Fruit fly (Drosophila melanogaster) whole organism, wandering third instar larva: ENCODE measurements around the gene CG42536.

Experiments used
- Abd-B ChIP-seq: fragments of >200 bp; optimal IDR thresholded peaks from 2 replicates; lab custom pipeline; 2017; ENCODE audit warnings: missing biosample characterization, missing genetic modification characterization
- CG32264 ChIP-seq: fragments of 200-800 bp; sonication (Bioruptor generic); optimal IDR thresholded peaks from 2 replicates; lab custom pipeline; 2016; ENCODE audit warnings: missing biosample characterization, missing genetic modification characterization
- CG9705 ChIP-seq: fragments of 200-800 bp; sonication (Bioruptor generic); optimal IDR thresholded peaks from 2 replicates; lab custom pipeline; 2018; ENCODE audit warnings: missing biosample characterization, mild to moderate bottlenecking, missing genetic modification characterization
- CrebA ChIP-seq: fragments of 200-800 bp; sonication (Bioruptor generic); optimal IDR thresholded peaks from 2 replicates; lab custom pipeline; 2016; ENCODE audit warnings: missing biosample characterization, mild to moderate bottlenecking, missing genetic modification characterization, borderline replicate concordance
- Dfd ChIP-seq: fragments of >200 bp; optimal IDR thresholded peaks from 2 replicates; lab custom pipeline; 2017; ENCODE audit warnings: missing biosample characterization, missing genetic modification characterization
- Dif ChIP-seq: fragments of 200-275, 200-300 bp; sonication (Bioruptor generic); optimal IDR thresholded peaks from 2 replicates; lab custom pipeline; 2018; ENCODE audit warnings: missing biosample characterization, missing genetic modification characterization; ENCODE audit not compliant: partially characterized antibody
- GATAd ChIP-seq: sonication (Bioruptor generic); optimal IDR thresholded peaks from 2 replicates; lab custom pipeline; 2016; ENCODE audit warnings: missing biosample characterization, missing genetic modification characterization
- HLH106 ChIP-seq: fragments of 200-800 bp; optimal IDR thresholded peaks from 3 replicates; lab custom pipeline; 2019; ENCODE audit warnings: missing biosample characterization, mild to moderate bottlenecking, missing genetic modification characterization, moderate library complexity
- Hnf4 ChIP-seq: fragments of 200-800 bp; sonication (Bioruptor generic); optimal IDR thresholded peaks from 2 replicates; lab custom pipeline; 2016; ENCODE audit warnings: missing biosample characterization, mild to moderate bottlenecking, missing genetic modification characterization
- Hr78 ChIP-seq: fragments of >200 bp; optimal IDR thresholded peaks from 2 replicates; lab custom pipeline; 2017; ENCODE audit warnings: missing biosample characterization, missing genetic modification characterization
- Hr83 ChIP-seq: fragments of 200-300 bp; sonication (Bioruptor generic); optimal IDR thresholded peaks from 2 replicates; lab custom pipeline; 2016; ENCODE audit warnings: missing biosample characterization, mild to moderate bottlenecking, missing genetic modification characterization, moderate library complexity; ENCODE audit not compliant: poor library complexity, severe bottlenecking
- Jra ChIP-seq: sonication (Bioruptor generic); optimal IDR thresholded peaks from 2 replicates; lab custom pipeline; 2016; ENCODE audit warnings: missing biosample characterization, missing genetic modification characterization
- Mio ChIP-seq: sonication (Bioruptor generic); optimal IDR thresholded peaks from 2 replicates; lab custom pipeline; 2016; ENCODE audit warnings: missing biosample characterization, missing genetic modification characterization
- Myc ChIP-seq: fragments of >200 bp; optimal IDR thresholded peaks from 2 replicates; lab custom pipeline; 2017
- N ChIP-seq: fragments of >200 bp; optimal IDR thresholded peaks from 2 replicates; lab custom pipeline; 2018; ENCODE audit warnings: missing biosample characterization, missing external identifiers, missing genetic modification characterization
- OdsH ChIP-seq: fragments of 200-800 bp; sonication (Bioruptor generic); optimal IDR thresholded peaks from 2 replicates; lab custom pipeline; 2016; ENCODE audit warnings: missing biosample characterization, mild to moderate bottlenecking, missing genetic modification characterization
- Rel ChIP-seq, 2 experiments: fragments of 200-800 bp; sonication (Bioruptor generic) in 1 of 2; optimal IDR thresholded peaks; 2 replicates in 1 of 2; 3 replicates in 1 of 2; lab custom pipeline; 2016 to 2019; ENCODE audit warnings: mild to moderate bottlenecking in 2 of 2, missing biosample characterization in 2 of 2, missing genetic modification characterization in 2 of 2, moderate library complexity in 1 of 2
- Sp1 ChIP-seq: fragments of 200-800 bp; sonication (Bioruptor generic); optimal IDR thresholded peaks from 3 replicates; lab custom pipeline; 2019; ENCODE audit warnings: missing biosample characterization, mild to moderate bottlenecking, missing genetic modification characterization, moderate library complexity
- Vsx2 ChIP-seq: fragments of 200-300, 225-300 bp; sonication (Bioruptor generic); optimal IDR thresholded peaks from 2 replicates; lab custom pipeline; 2018; ENCODE audit warnings: missing biosample characterization, missing genetic modification characterization; ENCODE audit not compliant: partially characterized antibody
- br ChIP-seq: fragments of 200-800 bp; sonication (Bioruptor generic); optimal IDR thresholded peaks from 2 replicates; lab custom pipeline; 2016; ENCODE audit warnings: missing biosample characterization, missing genetic modification characterization
- brk ChIP-seq: fragments of 200-800 bp; sonication (Bioruptor generic); optimal IDR thresholded peaks from 2 replicates; lab custom pipeline; 2016; ENCODE audit warnings: missing biosample characterization, mild to moderate bottlenecking, missing genetic modification characterization
- dl ChIP-seq, 2 experiments: fragments of 175-275, 200-275 bp in 1 of 2; fragments of 200-275 bp in 1 of 2; sonication (Bioruptor generic); optimal IDR thresholded peaks; lab custom pipeline; 2018; ENCODE audit warnings: mild to moderate bottlenecking in 2 of 2, missing biosample characterization in 2 of 2, missing genetic modification characterization in 2 of 2, moderate library complexity in 2 of 2; ENCODE audit not compliant: partially characterized antibody in 2 of 2, insufficient read depth in 1 of 2
- dmrt93B ChIP-seq: fragments of 200-800 bp; sonication (Bioruptor generic); optimal IDR thresholded peaks from 2 replicates; lab custom pipeline; 2018; ENCODE audit warnings: missing biosample characterization, mild to moderate bottlenecking, missing genetic modification characterization
- dsf ChIP-seq: sonication (Bioruptor generic); optimal IDR thresholded peaks from 2 replicates; lab custom pipeline; 2016; ENCODE audit warnings: missing biosample characterization, missing genetic modification characterization, borderline replicate concordance
- ey ChIP-seq: fragments of 200-800 bp; sonication (Bioruptor generic); optimal IDR thresholded peaks from 2 replicates; lab custom pipeline; 2016; ENCODE audit warnings: missing biosample characterization, missing genetic modification characterization
- foxo ChIP-seq, 2 experiments: fragments of 200-800 bp; sonication (Bioruptor generic); optimal IDR thresholded peaks; 2 replicates in 1 of 2; 3 replicates in 1 of 2; lab custom pipeline; 2016 to 2017; ENCODE audit warnings: missing biosample characterization in 2 of 2, missing genetic modification characterization in 2 of 2
- fru ChIP-seq: fragments of 200-800 bp; sonication (Bioruptor generic); optimal IDR thresholded peaks from 3 replicates; lab custom pipeline; 2016; ENCODE audit warnings: missing biosample characterization, mild to moderate bottlenecking, missing genetic modification characterization
- h ChIP-seq: fragments of 200-800 bp; sonication (Bioruptor generic); optimal IDR thresholded peaks from 3 replicates; lab custom pipeline; 2016; ENCODE audit warnings: missing biosample characterization, mild to moderate bottlenecking, missing genetic modification characterization
- jim ChIP-seq: fragments of 175-275, 200-325 bp; sonication (Bioruptor generic); optimal IDR thresholded peaks from 2 replicates; lab custom pipeline; 2016; ENCODE audit warnings: missing biosample characterization, mild to moderate bottlenecking, missing genetic modification characterization
- lola ChIP-seq: fragments of >200 bp; optimal IDR thresholded peaks from 2 replicates; lab custom pipeline; 2017; ENCODE audit warnings: missing biosample characterization, missing genetic modification characterization
- pan ChIP-seq: fragments of >200 bp; optimal IDR thresholded peaks from 2 replicates; lab custom pipeline; 2017
- psq ChIP-seq: fragments of 200-800 bp; sonication (Bioruptor generic); optimal IDR thresholded peaks from 3 replicates; lab custom pipeline; 2017; ENCODE audit warnings: missing biosample characterization, mild to moderate bottlenecking, missing genetic modification characterization, moderate library complexity
- rgr ChIP-seq: fragments of 200-800 bp; sonication (Bioruptor generic); optimal IDR thresholded peaks from 3 replicates; lab custom pipeline; 2016; ENCODE audit warnings: missing biosample characterization, mild to moderate bottlenecking, missing genetic modification characterization
- sage ChIP-seq: fragments of 200-800 bp; sonication (Bioruptor generic); optimal IDR thresholded peaks from 2 replicates; lab custom pipeline; 2016; ENCODE audit warnings: missing biosample characterization, mild to moderate bottlenecking, missing genetic modification characterization
- sv ChIP-seq: fragments of 200-800 bp; sonication (Bioruptor generic); optimal IDR thresholded peaks from 3 replicates; lab custom pipeline; 2016; ENCODE audit warnings: missing biosample characterization, missing genetic modification characterization
- tai ChIP-seq: sonication (Bioruptor generic); optimal IDR thresholded peaks from 2 replicates; lab custom pipeline; 2016; ENCODE audit warnings: missing biosample characterization, missing genetic modification characterization
- usp ChIP-seq: fragments of >200 bp; optimal IDR thresholded peaks from 2 replicates; lab custom pipeline; 2017; ENCODE audit warnings: missing biosample characterization, missing genetic modification characterization
- woc ChIP-seq: sonication (Bioruptor generic); optimal IDR thresholded peaks from 2 replicates; lab custom pipeline; 2016; ENCODE audit warnings: missing biosample characterization, mild to moderate bottlenecking, missing genetic modification characterization

CG42536 gene

DNA sequence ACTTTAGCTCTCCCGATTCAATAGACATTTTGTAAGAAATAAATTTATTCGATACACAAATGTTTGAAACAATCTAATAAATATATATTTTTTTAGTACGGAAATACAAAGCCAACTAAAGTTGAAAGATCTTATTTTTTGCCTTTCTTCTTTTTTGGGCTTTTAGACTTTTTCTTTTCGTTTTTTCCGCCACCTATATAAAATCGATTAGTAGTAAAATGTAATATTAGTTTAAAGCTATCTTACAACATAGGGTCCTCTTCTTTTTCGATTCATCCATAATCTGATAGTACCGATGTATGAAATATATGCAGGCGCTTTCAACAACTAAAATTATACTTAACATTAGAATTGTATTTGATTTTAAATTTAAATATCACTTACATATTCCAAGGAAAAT is at the start of gene CG42536:
Gene CG42536, minus strand, starts transcription at position 101 of the 400 bp plus-strand sequence.
- TF ChIP-seq OdsH, result no peak
- no peak for TF ChIP-seq fru (GFP tag; lab: Kevin White, UChicago)
- no peak for TF ChIP-seq rgr (GFP tag; lab: Kevin White, UChicago)
- no peak for TF ChIP-seq dsf (GFP tag; lab: Kevin White, UChicago)
- no peak for TF ChIP-seq Mio (GFP tag; lab: Kevin White, UChicago)
- no peak for TF ChIP-seq Dif (GFP tag; lab: Kevin White, UChicago)
- TF ChIP-seq Sp1, result no peak
- TF ChIP-seq sage (GFP tag; lab: Kevin White, UChicago), result no peak
- no peak for TF ChIP-seq Dfd
- TF ChIP-seq Jra, result no peak
- no peak for TF ChIP-seq GATAd (GFP tag; lab: Kevin White, UChicago)
- TF ChIP-seq HLH106, result no peak
- TF ChIP-seq h (GFP tag; lab: Kevin White, UChicago), result no peak
- TF ChIP-seq br (GFP tag; lab: Kevin White, UChicago), result no peak
- no peak for TF ChIP-seq Myc (lab: Kevin White, UChicago)

dm6 chr3L:10678545-10679067 is 48.7 kb upstream of the CG42536 start:
- TF ChIP-seq OdsH (peak; percentile 86), Rel (GFP tag; optimal IDR thresholded peaks at IDR 0.05; lab: Kevin White, UChicago) (peak; percentile 16), Rel (tag; optimal IDR thresholded peaks at IDR 0.05; lab: Kevin White, UChicago) (peak; percentile 53), CrebA (peak; percentile 51), N (GFP tag; lab: Kevin White, UChicago) (no peak), pan (no peak), Hr78 (GFP tag; lab: Kevin White, UChicago) (no peak), ey (GFP tag; lab: Kevin White, UChicago) (peak; percentile 86), h (GFP tag; lab: Kevin White, UChicago) (peak; percentile 91), Dfd (peak; percentile 74), fru (GFP tag; lab: Kevin White, UChicago) (peak; percentile 94), Sp1 (peak; percentile 92), CG9705 (GFP tag; lab: Kevin White, UChicago) (peak; percentile 66), brk (peak; percentile 54), GATAd (GFP tag; lab: Kevin White, UChicago) (no peak), CG32264 (GFP tag; lab: Kevin White, UChicago) (peak; percentile 65), Mio (GFP tag; lab: Kevin White, UChicago) (peak; percentile 68), Dif (GFP tag; lab: Kevin White, UChicago) (no peak), br (GFP tag; lab: Kevin White, UChicago) (peak; percentile 96), tai (GFP tag; lab: Kevin White, UChicago) (peak; percentile 69), lola (GFP tag; lab: Kevin White, UChicago) (no peak), rgr (GFP tag; lab: Kevin White, UChicago) (peak; percentile 81), Myc (lab: Kevin White, UChicago) (no peak), sage (GFP tag; lab: Kevin White, UChicago) (no peak), Hnf4 (GFP tag; lab: Kevin White, UChicago) (peak; percentile 74), Hr83 (GFP tag; lab: Kevin White, UChicago) (no peak), woc (GFP tag; lab: Kevin White, UChicago) (peak; percentile 84), HLH106 (peak; percentile 90), Abd-B (GFP tag; lab: Kevin White, UChicago) (no peak), psq (peak; percentile 82), dl (GFP tag; optimal IDR thresholded peaks at IDR 0.05; lab: Kevin White, UChicago; ENCODE audit: insufficient read depth in 1 of 2, partially characterized antibody in 2 of 2) (no peak), usp (GFP tag; lab: Kevin White, UChicago) (no peak), foxo (GFP tag; optimal IDR thresholded peaks at IDR 0.05; lab: Kevin White, UChicago) (peak in 1 of 2 experiments; percentile 93), Jra (peak; percentile 82), dmrt93B (GFP tag; lab: Kevin White, UChicago) (peak; percentile 71), dsf (GFP tag; lab: Kevin White, UChicago) (no peak), Vsx2 (GFP tag; lab: Kevin White, UChicago) (no peak), jim (GFP tag; lab: Kevin White, UChicago) (peak; percentile 42), sv (GFP tag; lab: Kevin White, UChicago) (peak; percentile 85)
